Fruit fly (Drosophila melanogaster) whole organism, adult: ENCODE results near the gene ATPsynG.

Source experiments
- CG11617 ChIP-seq: fragments of 200-800 bp; sonication (Bioruptor generic); optimal IDR thresholded peaks from 2 replicates; lab custom pipeline; 2017; ENCODE audit warnings: mild to moderate bottlenecking, missing biosample characterization, missing genetic modification reagents, missing genetic modification characterization
- CG12768 ChIP-seq: fragments of 200-800 bp; sonication (Bioruptor generic); optimal IDR thresholded peaks from 2 replicates; lab custom pipeline; 2017; ENCODE audit warnings: missing biosample characterization, missing genetic modification characterization, mild to moderate bottlenecking, moderate library complexity, missing genetic modification reagents
- CG14711 ChIP-seq: fragments of 200-800 bp; sonication (Bioruptor generic); optimal IDR thresholded peaks from 2 replicates; lab custom pipeline; 2018; ENCODE audit warnings: missing biosample characterization, mild to moderate bottlenecking, missing genetic modification characterization, moderate library complexity
- CG1620 ChIP-seq: fragments of 200-800 bp; sonication (Bioruptor generic); optimal IDR thresholded peaks from 2 replicates; lab custom pipeline; 2016; ENCODE audit warnings: missing biosample characterization, missing genetic modification characterization
- CG33017 ChIP-seq: fragments of 200-800 bp; sonication (Bioruptor generic); optimal IDR thresholded peaks from 2 replicates; lab custom pipeline; 2018; ENCODE audit warnings: missing biosample characterization, mild to moderate bottlenecking, missing genetic modification characterization, moderate library complexity
- CG5204 ChIP-seq: fragments of 200-800 bp; sonication (Bioruptor generic); optimal IDR thresholded peaks from 2 replicates; lab custom pipeline; 2016; ENCODE audit warnings: missing biosample characterization, missing genetic modification characterization
- CG7045 ChIP-seq: fragments of 200-800 bp; sonication (Bioruptor generic); optimal IDR thresholded peaks from 2 replicates; lab custom pipeline; 2017; ENCODE audit warnings: missing biosample characterization, mild to moderate bottlenecking, missing genetic modification characterization
- CG7101 ChIP-seq: fragments of 200-800 bp; sonication (Bioruptor generic); optimal IDR thresholded peaks from 2 replicates; lab custom pipeline; 2018; ENCODE audit warnings: missing biosample characterization, mild to moderate bottlenecking, missing genetic modification characterization, moderate library complexity
- Clk ChIP-seq: fragments of 200-800 bp; sonication (Bioruptor generic); optimal IDR thresholded peaks from 2 replicates; lab custom pipeline; 2017; ENCODE audit warnings: missing biosample characterization, missing genetic modification characterization
- Crg-1 ChIP-seq: fragments of 200-800 bp; sonication (Bioruptor generic); optimal IDR thresholded peaks from 2 replicates; lab custom pipeline; 2016; ENCODE audit warnings: missing biosample characterization, missing genetic modification characterization
- Hr96 ChIP-seq: fragments of 200-800 bp; sonication (Bioruptor generic); optimal IDR thresholded peaks from 2 replicates; lab custom pipeline; 2016; ENCODE audit warnings: missing biosample characterization, missing genetic modification characterization
- Mnt ChIP-seq: fragments of 200-800 bp; sonication (Bioruptor generic); optimal IDR thresholded peaks from 2 replicates; lab custom pipeline; 2016; ENCODE audit warnings: missing biosample characterization, mild to moderate bottlenecking, missing genetic modification characterization
- bab1 ChIP-seq: fragments of 200-800 bp; sonication (Bioruptor generic); optimal IDR thresholded peaks from 3 replicates; lab custom pipeline; 2019; ENCODE audit warnings: missing biosample characterization, mild to moderate bottlenecking, missing genetic modification characterization, moderate library complexity
- cic ChIP-seq: fragments of 200-800 bp; sonication (Bioruptor generic); optimal IDR thresholded peaks from 2 replicates; lab custom pipeline; 2017; ENCODE audit warnings: missing biosample characterization, mild to moderate bottlenecking, missing genetic modification characterization, moderate library complexity
- cnc ChIP-seq, 2 experiments: fragments of >200 bp; optimal IDR thresholded peaks; 2 replicates each; lab custom pipeline; 2017
- kay ChIP-seq: fragments of 200-800 bp; sonication (Bioruptor generic); peaks from one replicate; lab custom pipeline; 2016; ENCODE audit warnings: missing biosample characterization, missing genetic modification characterization, borderline replicate concordance
- ovo ChIP-seq: fragments of 200-800 bp; sonication (Bioruptor generic); optimal IDR thresholded peaks from 2 replicates; lab custom pipeline; 2016; ENCODE audit warnings: missing biosample characterization, missing genetic modification characterization
- pad ChIP-seq: fragments of 200-800 bp; sonication (Bioruptor generic); optimal IDR thresholded peaks from 3 replicates; lab custom pipeline; 2017; ENCODE audit warnings: missing biosample characterization, missing genetic modification characterization, mild to moderate bottlenecking, moderate library complexity, missing genetic modification reagents
- tj ChIP-seq: fragments of 200-800 bp; sonication (Bioruptor generic); optimal IDR thresholded peaks from 3 replicates; lab custom pipeline; 2017; ENCODE audit warnings: missing biosample characterization, mild to moderate bottlenecking, missing genetic modification characterization, moderate library complexity
- toe ChIP-seq: fragments of 200-800 bp; sonication (Bioruptor generic); optimal IDR thresholded peaks from 2 replicates; lab custom pipeline; 2016; ENCODE audit warnings: missing biosample characterization, missing genetic modification characterization

ATPsynG gene

DNA sequence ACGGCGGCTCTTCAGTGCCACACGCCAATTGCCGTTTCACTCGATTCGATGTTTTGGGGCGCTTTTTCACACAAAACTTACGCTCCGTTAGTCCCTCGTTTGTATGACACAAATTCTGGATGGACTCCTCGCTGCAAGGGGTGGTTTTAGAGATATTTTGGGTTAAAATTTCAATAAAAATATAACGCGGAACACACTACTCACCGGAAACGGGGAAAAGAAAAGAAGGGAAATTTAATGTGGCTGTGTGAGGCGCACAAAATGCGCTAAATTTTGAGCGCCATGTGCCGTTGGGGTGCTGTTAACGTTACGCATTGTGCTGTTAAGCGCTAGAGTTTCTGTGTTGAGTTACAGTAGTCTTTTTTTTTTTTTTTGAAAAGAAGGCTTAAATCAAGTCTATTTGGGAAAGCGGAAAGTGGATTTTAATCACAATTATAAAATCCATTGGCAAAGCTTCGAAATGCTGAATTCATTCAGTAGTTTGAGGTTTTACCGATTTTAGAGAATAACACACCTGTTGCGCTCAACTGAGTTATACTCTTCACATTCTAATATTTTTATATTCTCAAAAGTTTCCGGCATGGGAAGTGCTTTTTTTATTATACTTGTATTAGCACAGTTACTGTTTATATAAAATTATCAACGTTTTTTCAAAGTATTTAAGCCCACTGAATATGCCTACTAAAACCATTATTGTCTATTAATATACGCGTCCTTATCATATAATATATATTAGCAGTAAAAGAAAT, 27.9 kb upstream of the ATPsynG start, which contains the start of gene RpL9:
Gene RpL9, minus strand, starts transcription at position 265 of the 749 bp plus-strand sequence.
- TF ChIP-seq CG5204 (GFP tag; lab: Kevin White, UChicago) (peak; percentile 57), CG7045 (peak; percentile 72), tj (GFP tag; lab: Kevin White, UChicago) (peak; percentile 52), CG7101 (tag; lab: Kevin White, UChicago) (peak; percentile 79), Clk (GFP tag; lab: Kevin White, UChicago) (no peak), toe (GFP tag; lab: Kevin White, UChicago) (peak; percentile 53), kay (GFP tag; lab: Kevin White, UChicago) (no peak), cnc (optimal IDR thresholded peaks at IDR 0.05; lab: Kevin White, UChicago) (no peak), bab1 (GFP tag; lab: Kevin White, UChicago) (peak; percentile 85), cic (GFP tag; lab: Kevin White, UChicago) (no peak), Crg-1 (GFP tag; lab: Kevin White, UChicago) (peak; percentile 43), Hr96 (GFP tag; lab: Kevin White, UChicago) (peak; percentile 49), CG14711 (tag; lab: Kevin White, UChicago) (peak; percentile 52), CG33017 (peak; percentile 78), CG11617 (GFP tag; lab: Kevin White, UChicago) (peak; percentile 81), Mnt (GFP tag; lab: Kevin White, UChicago) (peak; percentile 87), CG12768 (GFP tag; lab: Kevin White, UChicago) (peak; percentile 73), pad (GFP tag; lab: Kevin White, UChicago) (peak; percentile 53), ovo (GFP tag; lab: Kevin White, UChicago) (peak; percentile 45), CG1620 (peak; percentile 64)

DNA sequence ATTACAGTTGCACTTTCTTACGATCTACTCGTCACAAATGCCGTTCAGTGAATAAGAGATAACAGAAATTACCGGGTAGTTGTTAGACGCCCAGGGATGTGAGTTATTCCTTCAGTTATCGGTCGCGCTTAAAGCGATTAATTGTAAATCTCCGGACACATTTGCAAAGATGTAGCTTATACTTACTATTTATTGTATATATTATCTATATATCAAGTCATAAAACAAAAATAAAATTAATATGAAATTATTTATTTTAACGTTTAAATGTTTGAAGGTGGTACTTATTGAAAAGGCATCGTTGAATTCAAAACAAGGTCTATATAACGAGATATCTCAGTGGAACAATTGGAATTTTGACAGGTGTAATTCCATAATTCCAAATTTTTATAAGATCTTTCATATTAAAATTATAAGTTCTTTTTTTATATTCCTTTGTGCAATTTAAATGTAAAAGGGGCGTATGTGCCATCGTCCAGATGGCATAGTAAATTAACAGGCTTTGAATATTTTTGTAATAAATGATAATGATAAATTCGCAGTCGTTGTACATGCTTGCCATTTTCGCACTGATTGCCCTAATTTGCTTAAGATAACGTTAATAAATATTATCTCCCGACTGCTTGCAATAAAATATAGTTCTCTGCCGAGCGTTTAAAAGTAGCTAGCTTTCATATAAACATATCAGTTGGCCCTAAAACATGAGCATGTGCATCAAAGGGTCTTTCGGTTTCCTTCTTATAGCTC, 25.4 kb upstream of the ATPsynG start, which contains the start of the genes aub and lectin-33A:
Gene aub, minus strand, starts transcription at position 101 of the 747 bp plus-strand sequence.
Gene lectin-33A, plus strand, starts transcription at position 697 of the 747 bp plus-strand sequence.
- TF ChIP-seq tj (GFP tag; lab: Kevin White, UChicago) (no peak), cic (GFP tag; lab: Kevin White, UChicago) (no peak), Mnt (GFP tag; lab: Kevin White, UChicago) (no peak), bab1 (GFP tag; lab: Kevin White, UChicago) (no peak), CG33017 (no peak), Hr96 (GFP tag; lab: Kevin White, UChicago) (no peak), CG1620 (no peak), toe (GFP tag; lab: Kevin White, UChicago) (no peak), Clk (GFP tag; lab: Kevin White, UChicago) (no peak), Crg-1 (GFP tag; lab: Kevin White, UChicago) (no peak), pad (GFP tag; lab: Kevin White, UChicago) (no peak), CG5204 (GFP tag; lab: Kevin White, UChicago) (no peak), ovo (GFP tag; lab: Kevin White, UChicago) (no peak), CG11617 (GFP tag; lab: Kevin White, UChicago) (no peak), CG12768 (GFP tag; lab: Kevin White, UChicago) (no peak), CG7101 (tag; lab: Kevin White, UChicago) (no peak), CG14711 (tag; lab: Kevin White, UChicago) (no peak)

DNA sequence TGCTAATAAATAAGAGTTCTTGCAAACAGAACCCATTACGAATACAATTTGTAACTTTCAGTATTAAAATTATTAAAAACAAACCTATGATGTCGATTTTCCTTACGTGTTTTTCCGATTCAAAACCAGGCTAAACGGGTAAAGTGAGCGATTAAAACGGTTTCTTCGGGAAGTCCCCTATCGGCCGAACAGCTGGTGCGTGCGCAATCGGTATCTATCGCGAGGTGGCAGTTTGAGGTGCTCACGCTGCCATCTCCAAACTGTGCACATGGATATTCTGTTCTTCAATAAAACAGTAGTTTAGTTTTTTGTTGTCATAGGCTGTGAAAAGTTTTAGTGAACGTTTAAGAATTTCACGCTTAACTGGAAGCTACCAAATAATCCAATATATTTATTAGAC, 13.0 kb upstream of the ATPsynG start, which contains the start of gene TTLL4A:
Gene TTLL4A, plus strand, starts transcription at position 240 of the 400 bp plus-strand sequence.
- TF ChIP-seq Crg-1 (GFP tag; lab: Kevin White, UChicago) (no peak), cnc (optimal IDR thresholded peaks at IDR 0.05; lab: Kevin White, UChicago) (no peak), pad (GFP tag; lab: Kevin White, UChicago) (peak; percentile 25), ovo (GFP tag; lab: Kevin White, UChicago) (peak; percentile 39), CG12768 (GFP tag; lab: Kevin White, UChicago) (no peak), Clk (GFP tag; lab: Kevin White, UChicago) (no peak), bab1 (GFP tag; lab: Kevin White, UChicago) (peak; percentile 50), Mnt (GFP tag; lab: Kevin White, UChicago) (peak; percentile 92), Hr96 (GFP tag; lab: Kevin White, UChicago) (no peak), CG7101 (tag; lab: Kevin White, UChicago) (no peak), CG1620 (peak; percentile 32), CG7045 (no peak), tj (GFP tag; lab: Kevin White, UChicago) (no peak), CG33017 (no peak), CG5204 (GFP tag; lab: Kevin White, UChicago) (no peak), CG11617 (GFP tag; lab: Kevin White, UChicago) (no peak), toe (GFP tag; lab: Kevin White, UChicago) (no peak), CG14711 (tag; lab: Kevin White, UChicago) (peak; percentile 2), cic (GFP tag; lab: Kevin White, UChicago) (no peak), kay (GFP tag; lab: Kevin White, UChicago) (peak; percentile 38)

DNA sequence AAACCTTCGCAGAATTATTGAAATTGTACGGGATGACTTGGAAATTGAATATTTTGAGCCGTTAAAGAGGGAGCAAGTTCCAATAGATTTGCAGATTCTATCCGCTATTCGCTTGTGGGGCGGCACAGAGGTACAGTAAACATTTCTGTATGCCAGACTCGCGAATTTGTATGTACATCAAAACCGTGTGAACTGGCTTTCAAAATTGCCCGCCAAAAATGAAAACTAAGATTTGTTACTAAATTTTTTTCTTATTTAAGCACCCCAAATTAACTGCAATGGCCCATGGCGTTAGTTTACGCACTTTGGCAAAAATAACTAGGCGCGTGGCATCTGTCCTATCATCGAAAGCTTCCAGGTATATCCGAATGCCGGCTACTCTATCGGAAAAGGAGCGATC, 11.8 kb upstream of the ATPsynG start:
- TF ChIP-seq Crg-1 (GFP tag; lab: Kevin White, UChicago) (no peak), CG7045 (no peak), cnc (optimal IDR thresholded peaks at IDR 0.05; lab: Kevin White, UChicago) (no peak), Hr96 (GFP tag; lab: Kevin White, UChicago) (no peak), CG14711 (tag; lab: Kevin White, UChicago) (no peak), CG12768 (GFP tag; lab: Kevin White, UChicago) (no peak), kay (GFP tag; lab: Kevin White, UChicago) (no peak), pad (GFP tag; lab: Kevin White, UChicago) (no peak), CG11617 (GFP tag; lab: Kevin White, UChicago) (no peak), Clk (GFP tag; lab: Kevin White, UChicago) (no peak)
